Fruit fly (Drosophila melanogaster) whole organism, embryonic: ENCODE results near the gene aru.
A peak's percentile ranks its signal among the peaks of the same experiment; 100 is the strongest.

ENCODE experiments used
- B-H1 ChIP-seq: fragments of 200-800 bp; sonication (Bioruptor generic); IDR thresholded peaks from 3 replicates; pipeline ENCODE4 v1.3.6; 2022; ENCODE audit warnings: missing biosample characterization, missing genetic modification characterization
- Blimp-1 ChIP-seq: fragments of 200-800 bp; sonication (Bioruptor generic); optimal IDR thresholded peaks from 3 replicates; lab custom pipeline; 2018; ENCODE audit warnings: missing biosample characterization, missing genetic modification characterization, mild to moderate bottlenecking, moderate library complexity, missing genetic modification reagents
- CG10462 ChIP-seq: fragments of 200-800 bp; sonication (Bioruptor generic); optimal IDR thresholded peaks from 2 replicates; lab custom pipeline; 2016; ENCODE audit warnings: missing biosample characterization, missing genetic modification characterization
- CG11504 ChIP-seq: fragments of 200-800 bp; sonication (Bioruptor generic); optimal IDR thresholded peaks from 3 replicates; lab custom pipeline; 2019; ENCODE audit warnings: missing biosample characterization, mild to moderate bottlenecking, missing genetic modification characterization, moderate library complexity
- CG15011 ChIP-seq: fragments of 200-800 bp; sonication (Bioruptor generic); optimal IDR thresholded peaks from 3 replicates; lab custom pipeline; 2018; ENCODE audit warnings: missing biosample characterization, mild to moderate bottlenecking, missing genetic modification characterization
- CG1602 ChIP-seq: fragments of 200-800 bp; sonication (Bioruptor generic); optimal IDR thresholded peaks from 3 replicates; lab custom pipeline; 2016; ENCODE audit warnings: missing biosample characterization, missing genetic modification characterization
- CG17186 ChIP-seq: fragments of 200-800 bp; sonication (Bioruptor generic); optimal IDR thresholded peaks from 3 replicates; lab custom pipeline; 2017; ENCODE audit warnings: missing biosample characterization, missing genetic modification reagents, missing genetic modification characterization
- CG17359 ChIP-seq: fragments of 200-800 bp; sonication (Bioruptor generic); optimal IDR thresholded peaks from 3 replicates; lab custom pipeline; 2018; ENCODE audit warnings: missing biosample characterization, mild to moderate bottlenecking, missing genetic modification characterization, moderate library complexity
- CG2712 ChIP-seq: fragments of 200-800 bp; optimal IDR thresholded peaks from 3 replicates; lab custom pipeline; 2019; ENCODE audit warnings: missing biosample characterization, mild to moderate bottlenecking, missing genetic modification characterization, moderate library complexity
- CG33557 ChIP-seq: fragments of 200-800 bp; sonication (Bioruptor generic); optimal IDR thresholded peaks from 2 replicates; lab custom pipeline; 2019; ENCODE audit warnings: missing biosample characterization, mild to moderate bottlenecking, missing genetic modification characterization, moderate library complexity
- CG4707 ChIP-seq: fragments of 200-800 bp; sonication (Bioruptor generic); optimal IDR thresholded peaks from 2 replicates; lab custom pipeline; 2018; ENCODE audit warnings: missing biosample characterization, mild to moderate bottlenecking, missing genetic modification characterization, moderate library complexity
- CG4730 ChIP-seq: fragments of 200-800 bp; sonication (Bioruptor generic); IDR thresholded peaks from 2 replicates; pipeline ENCODE4 v1.3.6; 2022; ENCODE audit warnings: missing biosample characterization, missing genetic modification characterization
- CG7372 ChIP-seq: fragments of 200-800 bp; sonication (Bioruptor generic); IDR thresholded peaks from 2 replicates; pipeline ENCODE4 v1.3.6; 2022; ENCODE audit warnings: missing biosample characterization, missing genetic modification characterization
- CG7928 ChIP-seq: fragments of 200-800 bp; sonication (Bioruptor generic); optimal IDR thresholded peaks from 2 replicates; lab custom pipeline; 2017; ENCODE audit warnings: missing biosample characterization, mild to moderate bottlenecking, missing genetic modification characterization
- CG7963 ChIP-seq: fragments of 200-800 bp; sonication (Bioruptor generic); IDR thresholded peaks from 3 replicates; pipeline ENCODE4 v1.3.6; 2022; ENCODE audit warnings: missing biosample characterization, missing genetic modification characterization; ENCODE audit not compliant: partially characterized antibody
- CG9727 ChIP-seq: fragments of 200-800 bp; sonication (Bioruptor generic); optimal IDR thresholded peaks from 3 replicates; lab custom pipeline; 2017; ENCODE audit warnings: missing biosample characterization, mild to moderate bottlenecking, missing genetic modification characterization
- Chrac-16 ChIP-seq: fragments of 200-800 bp; sonication (Bioruptor generic); optimal IDR thresholded peaks from 3 replicates; lab custom pipeline; 2016; ENCODE audit warnings: missing biosample characterization, missing genetic modification characterization
- E2f2 ChIP-seq: fragments of 200-800 bp; sonication (Bioruptor generic); IDR thresholded peaks from 2 replicates; pipeline ENCODE4 v1.3.6; 2022; ENCODE audit warnings: missing biosample characterization, missing genetic modification characterization
- H15 ChIP-seq: fragments of 200-800 bp; sonication (Bioruptor generic); IDR thresholded peaks from 3 replicates; pipeline ENCODE4 v1.3.6; 2022; ENCODE audit warnings: missing biosample characterization, missing genetic modification characterization
- Hr78 ChIP-seq, 2 experiments: fragments of 200-800 bp in 1 of 2; fragments of >200 bp in 1 of 2; sonication (Bioruptor generic) in 1 of 2; optimal IDR thresholded peaks; 2 replicates each; lab custom pipeline; 2017 to 2019; ENCODE audit warnings: missing biosample characterization in 2 of 2, missing genetic modification characterization in 2 of 2, mild to moderate bottlenecking in 1 of 2, moderate library complexity in 1 of 2
- Kr ChIP-seq: fragments of 200-800 bp; sonication (Bioruptor generic); optimal IDR thresholded peaks from 2 replicates; lab custom pipeline; 2017; ENCODE audit warnings: missing biosample characterization, mild to moderate bottlenecking, missing genetic modification characterization
- MTF-1 ChIP-seq: fragments of 200-800 bp; sonication (Bioruptor generic); optimal IDR thresholded peaks from 2 replicates; lab custom pipeline; 2018; ENCODE audit warnings: missing biosample characterization, mild to moderate bottlenecking, missing genetic modification characterization, borderline replicate concordance
- Nf-YA ChIP-seq: fragments of 200-800 bp; sonication (Bioruptor generic); IDR thresholded peaks from 2 replicates; pipeline ENCODE4 v1.3.6; 2022; ENCODE audit warnings: missing biosample characterization, missing genetic modification characterization
- Pdp1 ChIP-seq, 2 experiments: fragments of 200-800 bp; sonication (Bioruptor generic); optimal IDR thresholded peaks; 3 replicates each; lab custom pipeline; 2016; ENCODE audit warnings: missing biosample characterization in 2 of 2, missing genetic modification characterization in 2 of 2, mild to moderate bottlenecking in 1 of 2, moderate library complexity in 1 of 2
- Side ChIP-seq: fragments of 200-800 bp; sonication (Bioruptor generic); optimal IDR thresholded peaks from 2 replicates; lab custom pipeline; 2016; ENCODE audit warnings: missing biosample characterization, missing genetic modification characterization
- Spps ChIP-seq: fragments of 200-800 bp; sonication (Bioruptor generic); optimal IDR thresholded peaks from 2 replicates; lab custom pipeline; 2018; ENCODE audit warnings: missing biosample characterization, mild to moderate bottlenecking, missing genetic modification characterization
- Stat92E ChIP-seq, 3 experiments: fragments of >200 bp in 2 of 3; fragments of 200-800 bp in 1 of 3; sonication (Bioruptor generic) in 1 of 3; optimal IDR thresholded peaks; 2 replicates each; lab custom pipeline; 2017 to 2019; ENCODE audit warnings: missing biosample characterization in 3 of 3, missing genetic modification characterization in 3 of 3, mild to moderate bottlenecking in 1 of 3, moderate library complexity in 1 of 3
- bsh ChIP-seq, 2 experiments: fragments of 200-800 bp; sonication (Bioruptor generic); optimal IDR thresholded peaks; 2 replicates each; lab custom pipeline; 2017 to 2018; ENCODE audit warnings: mild to moderate bottlenecking in 2 of 2, missing biosample characterization in 2 of 2, missing genetic modification characterization in 2 of 2, moderate library complexity in 1 of 2
- chif ChIP-seq, 2 experiments: fragments of 200-800 bp; sonication (Bioruptor generic); optimal IDR thresholded peaks; 3 replicates each; lab custom pipeline; 2016; ENCODE audit warnings: missing biosample characterization in 2 of 2, missing genetic modification characterization in 2 of 2
- crol ChIP-seq: fragments of 200-800 bp; sonication (Bioruptor generic); IDR thresholded peaks from 2 replicates; pipeline ENCODE4 v1.3.6; 2022; ENCODE audit warnings: missing biosample characterization, missing genetic modification characterization
- da ChIP-seq: fragments of 200-800 bp; sonication (Bioruptor generic); optimal IDR thresholded peaks from 2 replicates; lab custom pipeline; 2016; ENCODE audit warnings: missing biosample characterization, missing genetic modification characterization
- disco-r ChIP-seq: fragments of 200-800 bp; sonication (Bioruptor generic); optimal IDR thresholded peaks from 2 replicates; lab custom pipeline; 2016; ENCODE audit warnings: missing biosample characterization, missing genetic modification characterization
- dm ChIP-seq: fragments of 200-800 bp; sonication (Bioruptor generic); optimal IDR thresholded peaks from 3 replicates; lab custom pipeline; 2016; ENCODE audit warnings: missing biosample characterization, missing genetic modification characterization
- dmrt11E ChIP-seq: fragments of 200-800 bp; sonication (Bioruptor generic); optimal IDR thresholded peaks from 3 replicates; lab custom pipeline; 2018; ENCODE audit warnings: missing biosample characterization, mild to moderate bottlenecking, missing genetic modification characterization, moderate library complexity
- eve ChIP-seq, 2 experiments: fragments of >200 bp; optimal IDR thresholded peaks; 2 replicates each; lab custom pipeline; 2017; ENCODE audit warnings: missing biosample characterization in 2 of 2, missing genetic modification characterization in 2 of 2
- gce ChIP-seq: fragments of 200-800 bp; sonication (Bioruptor generic); IDR thresholded peaks from 3 replicates; pipeline ENCODE4 v1.3.6; 2022; ENCODE audit warnings: missing biosample characterization, missing genetic modification characterization
- her ChIP-seq: fragments of 200-800 bp; sonication (Bioruptor generic); optimal IDR thresholded peaks from 2 replicates; lab custom pipeline; 2016; ENCODE audit warnings: missing biosample characterization, missing genetic modification characterization
- jumu ChIP-seq: fragments of 200-800 bp; sonication (Bioruptor generic); optimal IDR thresholded peaks from 3 replicates; lab custom pipeline; 2016; ENCODE audit warnings: missing biosample characterization, missing genetic modification characterization
- kay ChIP-seq: fragments of 200-800 bp; sonication (Bioruptor generic); optimal IDR thresholded peaks from 2 replicates; lab custom pipeline; 2016; ENCODE audit warnings: missing biosample characterization, missing genetic modification characterization
- pnt ChIP-seq: fragments of 200-800 bp; sonication (Bioruptor generic); optimal IDR thresholded peaks from 3 replicates; lab custom pipeline; 2016; ENCODE audit warnings: missing biosample characterization, missing genetic modification characterization
- psq ChIP-seq: fragments of 200-800 bp; sonication (Bioruptor generic); optimal IDR thresholded peaks from 2 replicates; lab custom pipeline; 2017; ENCODE audit warnings: missing biosample characterization, missing genetic modification characterization
- sim ChIP-seq: fragments of 200-800 bp; sonication (Bioruptor generic); IDR thresholded peaks from 2 replicates; pipeline ENCODE4 v1.3.6; 2022; ENCODE audit warnings: missing biosample characterization, missing genetic modification characterization
- sima ChIP-seq: fragments of 200-800 bp; sonication (Bioruptor generic); optimal IDR thresholded peaks from 2 replicates; lab custom pipeline; 2016; ENCODE audit warnings: missing biosample characterization, missing genetic modification characterization
- sna ChIP-seq: fragments of 200-800 bp; sonication (Bioruptor generic); IDR thresholded peaks from 2 replicates; pipeline ENCODE4 v1.3.6; 2022; ENCODE audit warnings: missing biosample characterization, missing genetic modification characterization; ENCODE audit not compliant: partially characterized antibody
- so ChIP-seq: fragments of 200-800 bp; sonication (Bioruptor generic); IDR thresholded peaks from 3 replicates; pipeline ENCODE4 v1.3.6; 2022; ENCODE audit warnings: missing biosample characterization, missing genetic modification characterization
- sug ChIP-seq: fragments of 200-800 bp; optimal IDR thresholded peaks from 2 replicates; lab custom pipeline; 2019; ENCODE audit warnings: missing biosample characterization, mild to moderate bottlenecking, missing genetic modification characterization, moderate library complexity
- yki ChIP-seq: fragments of >200 bp; optimal IDR thresholded peaks from 3 replicates; lab custom pipeline; 2018
- z ChIP-seq: fragments of 200-800 bp; sonication (Bioruptor generic); IDR thresholded peaks from 3 replicates; pipeline ENCODE4 v1.3.6; 2022; ENCODE audit warnings: missing biosample characterization, missing genetic modification characterization
- zfh2 ChIP-seq: fragments of 200-800 bp; sonication (Bioruptor generic); optimal IDR thresholded peaks from 2 replicates; lab custom pipeline; 2016; ENCODE audit warnings: missing biosample characterization, missing genetic modification characterization

The aru gene

DNA sequence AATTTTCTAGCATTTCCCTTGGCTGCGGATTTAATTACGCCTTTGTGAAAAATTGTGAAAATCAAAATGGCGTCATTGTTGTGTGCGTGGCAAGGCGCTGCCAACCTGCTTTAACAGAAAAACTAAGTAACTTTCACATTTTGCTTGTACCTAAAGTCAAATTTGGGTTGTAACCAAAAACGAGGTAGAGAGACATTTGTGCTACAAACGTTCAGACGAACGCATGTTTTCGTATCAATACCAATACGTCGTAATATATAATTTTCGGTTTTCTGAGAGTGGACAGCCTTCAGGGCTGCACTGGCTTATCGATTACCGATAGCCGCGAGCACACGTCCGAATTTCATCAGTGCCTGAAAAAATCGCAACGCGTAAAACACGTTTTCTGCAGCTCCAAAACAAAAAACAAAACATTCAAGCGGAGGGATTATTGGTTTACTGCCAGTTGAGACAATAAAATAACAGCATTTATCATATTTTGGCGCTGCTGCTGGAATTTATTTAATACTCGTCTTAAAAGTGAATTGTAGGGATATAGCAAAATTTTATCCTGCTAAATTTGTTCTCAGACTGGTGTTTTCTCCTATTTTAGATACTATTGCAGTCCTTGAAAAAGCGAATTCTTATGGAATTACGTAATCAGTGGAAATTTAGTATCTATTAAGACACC lies 2.7 kb upstream of the aru start (continued):
- TF ChIP-seq CG15011 (GFP tag; lab: Kevin White, UChicago), result peak; percentile 64
- TF ChIP-seq CG9727 (GFP tag; lab: Kevin White, UChicago), result peak; percentile 60
- peak; percentile 63 for TF ChIP-seq dmrt11E (tag; lab: Kevin White, UChicago)
- TF ChIP-seq kay (GFP tag; lab: Kevin White, UChicago), result peak; percentile 48
- TF ChIP-seq Kr (GFP tag; lab: Kevin White, UChicago), result no peak
- no peak for TF ChIP-seq crol (GFP tag; lab: Robert Waterston, UW)
- TF ChIP-seq yki (lab: Kevin White, UChicago), result no peak
- peak; percentile 62 for TF ChIP-seq CG11504 (tag; lab: Kevin White, UChicago)
- peak; percentile 69 for TF ChIP-seq CG1602 (GFP tag; lab: Kevin White, UChicago)
- TF ChIP-seq sug (tag; lab: Kevin White, UChicago), result peak; percentile 65
- no peak for TF ChIP-seq MTF-1 (GFP tag; lab: Kevin White, UChicago)
- TF ChIP-seq CG7372 (GFP tag; lab: Robert Waterston, UW), result no peak
- peak; percentile 93 for TF ChIP-seq dm (GFP tag; lab: Kevin White, UChicago)
- peak; percentile 26; the same call in 1 of the 2 replicates for TF ChIP-seq E2f2 (GFP tag; lab: Robert Waterston, UW)
- peak; percentile 55 for TF ChIP-seq CG2712 (tag; lab: Kevin White, UChicago)
- TF ChIP-seq CG10462 (GFP tag; lab: Kevin White, UChicago), result peak; percentile 31
- TF ChIP-seq Stat92E (GFP tag; optimal IDR thresholded peaks at IDR 0.05; lab: Kevin White, UChicago), result no peak
- no peak for TF ChIP-seq sima (GFP tag; lab: Kevin White, UChicago)
- TF ChIP-seq chif (GFP tag; optimal IDR thresholded peaks at IDR 0.05; lab: Kevin White, UChicago), result peak; percentile 60 to 71
- no peak for TF ChIP-seq Hr78 (GFP tag; optimal IDR thresholded peaks at IDR 0.05; lab: Kevin White, UChicago)
- TF ChIP-seq eve (GFP tag; optimal IDR thresholded peaks at IDR 0.05; lab: Kevin White, UChicago), result no peak
- no peak; the same call in 2 of the 3 replicates for TF ChIP-seq CG7963 (GFP tag; lab: Robert Waterston, UW)
- TF ChIP-seq CG4707 (GFP tag; lab: Kevin White, UChicago), result no peak
- peak; percentile 65; the same call in 1 of the 3 replicates for TF ChIP-seq so (GFP tag; lab: Robert Waterston, UW)
- TF ChIP-seq sim (GFP tag; lab: Robert Waterston, UW), result no peak
- peak; percentile 73 to 99 for TF ChIP-seq Pdp1 (GFP tag; optimal IDR thresholded peaks at IDR 0.05; lab: Kevin White, UChicago)
- peak; percentile 26; the same call in 1 of the 2 replicates for TF ChIP-seq CG4730 (GFP tag; lab: Robert Waterston, UW)
- TF ChIP-seq CG33557 (GFP tag; lab: Kevin White, UChicago), result no peak
- TF ChIP-seq Nf-YA, result no peak
- peak; percentile 77 for TF ChIP-seq her (GFP tag; lab: Kevin White, UChicago)
- peak; percentile 39 for TF ChIP-seq disco-r (GFP tag; lab: Kevin White, UChicago)
- TF ChIP-seq da, result no peak
- peak; percentile 80 for TF ChIP-seq Side
- peak; percentile 40 for TF ChIP-seq psq (GFP tag; lab: Kevin White, UChicago)
- peak; percentile 55; the same call in 1 of the 3 replicates for TF ChIP-seq H15 (GFP tag; lab: Robert Waterston, UW)
- peak; percentile 66 for TF ChIP-seq Chrac-16
- peak; percentile 95 for TF ChIP-seq CG7928 (GFP tag; lab: Kevin White, UChicago)
- TF ChIP-seq jumu, result peak; percentile 70
- TF ChIP-seq bsh (GFP tag; optimal IDR thresholded peaks at IDR 0.05; lab: Kevin White, UChicago), result peak in 1 of 2 experiments; percentile 68
- TF ChIP-seq CG17359, result peak; percentile 58
- no peak for TF ChIP-seq Spps
- peak; percentile 30; the same call in 1 of the 3 replicates for TF ChIP-seq B-H1 (GFP tag; lab: Robert Waterston, UW)
- peak; percentile 53 for TF ChIP-seq pnt
- peak; percentile 71; the same call in 1 of the 3 replicates for TF ChIP-seq gce (GFP tag; lab: Robert Waterston, UW)
- TF ChIP-seq sna (GFP tag; lab: Robert Waterston, UW), result 0 out of 2 replicates have a peak, but pooled peaks have one; percentile 26
- TF ChIP-seq zfh2 (GFP tag; lab: Kevin White, UChicago), result peak; percentile 82
- TF ChIP-seq Blimp-1 (GFP tag; lab: Kevin White, UChicago), result peak; percentile 61
- no peak for TF ChIP-seq z (GFP tag; lab: Robert Waterston, UW)
- peak; percentile 48 for TF ChIP-seq CG17186 (GFP tag; lab: Kevin White, UChicago)
